Worm (Caenorhabditis elegans) whole organism, L4 larva: Measurements from ENCODE around the gene C10G8.3.

Experiments
- R02D3.7 ChIP-seq: fragments of 150-350 bp; sonication (generic microtip); optimal IDR thresholded peaks from 3 replicates; lab custom pipeline; 2014; ENCODE audit warnings: missing biosample characterization, missing genetic modification characterization
- egl-43 ChIP-seq: fragments of 200-800 bp; sonication (Bioruptor generic); IDR thresholded peaks from 2 replicates; pipeline ENCODE4 v1.3.6; 2022; ENCODE audit warnings: missing genetic modification reagents, missing genetic modification characterization, missing compliant biosample characterization
- zip-2 ChIP-seq: fragments of 150-350 bp; optimal IDR thresholded peaks from 2 replicates; lab custom pipeline; 2014; ENCODE audit warnings: missing biosample characterization, missing genetic modification characterization

- TF ChIP-seq R02D3.7 (no peak), zip-2 (tag; lab: Kevin White, UChicago) (no peak), egl-43 (GFP tag; lab: Robert Waterston, UW) (no peak)
Observed at ce11 chrV:5271487-5271886, 41.1 kb upstream of the C10G8.3 start.
